Worm (Caenorhabditis elegans) whole organism, L4 larva: ENCODE results near the gene C34F11.5.

ENCODE experiments used
- ZK337.2 ChIP-seq: fragments of 200-800 bp; sonication (Bioruptor generic); IDR thresholded peaks from 2 replicates; pipeline ENCODE4 v1.3.6; 2022; ENCODE audit warnings: missing genetic modification reagents, missing genetic modification characterization, missing compliant biosample characterization
- ZK546.5 ChIP-seq, 2 experiments: sonication (generic microtip); optimal IDR thresholded peaks; 2 replicates each; lab custom pipeline; 2017; ENCODE audit warnings: missing biosample characterization in 2 of 2, missing genetic modification characterization in 2 of 2
- aha-1 ChIP-seq: fragments of 150-350 bp; peaks from one replicate; lab custom pipeline; 2014; ENCODE audit warnings: missing biosample characterization, missing genetic modification characterization
- arid-1 ChIP-seq: fragments of 200-800 bp; sonication (Bioruptor generic); conservative IDR thresholded peaks from 2 replicates; pipeline ENCODE4 v1.3.6; 2022; ENCODE audit warnings: missing genetic modification reagents, missing genetic modification characterization, missing compliant biosample characterization
- ceh-62 ChIP-seq: sonication (generic microtip); optimal IDR thresholded peaks from 2 replicates; lab custom pipeline; 2017; ENCODE audit warnings: missing biosample characterization, missing genetic modification characterization
- ceh-82 ChIP-seq: sonication (generic microtip); optimal IDR thresholded peaks from 2 replicates; lab custom pipeline; 2017; ENCODE audit warnings: missing biosample characterization, missing genetic modification characterization
- daf-16 ChIP-seq, 3 experiments: sonication (generic microtip); optimal IDR thresholded peaks; 2 replicates each; lab custom pipeline; 2016 to 2017; ENCODE audit warnings: missing genetic modification characterization in 3 of 3, missing genetic modification reagents in 3 of 3, mild to moderate bottlenecking in 2 of 3, missing compliant biosample characterization in 2 of 3, missing biosample characterization in 1 of 3, moderate library complexity in 1 of 3
- dmd-6 ChIP-seq: fragments of 200-800 bp; sonication (Bioruptor generic); IDR thresholded peaks from 2 replicates; pipeline ENCODE4 v1.3.6; 2022; ENCODE audit warnings: missing genetic modification reagents, missing genetic modification characterization, missing compliant biosample characterization
- dmd-9 ChIP-seq: fragments of 200-800 bp; sonication (Bioruptor generic); IDR thresholded peaks from 2 replicates; pipeline ENCODE4 v1.3.6; 2022; ENCODE audit warnings: missing genetic modification reagents, missing genetic modification characterization, missing compliant biosample characterization
- duxl-1 ChIP-seq: sonication (generic microtip); optimal IDR thresholded peaks from 2 replicates; lab custom pipeline; 2016; ENCODE audit warnings: mild to moderate bottlenecking, missing genetic modification characterization, moderate library complexity, missing compliant biosample characterization; ENCODE audit not compliant: poor library complexity
- dve-1 ChIP-seq: sonication (generic microtip); optimal IDR thresholded peaks from 2 replicates; lab custom pipeline; 2017; ENCODE audit warnings: antibody characterized with exemption, mild to moderate bottlenecking, missing genetic modification characterization, missing compliant biosample characterization; ENCODE audit not compliant: insufficient read depth
- egl-27 ChIP-seq: sonication (generic microtip); optimal IDR thresholded peaks from 3 replicates; lab custom pipeline; 2017; ENCODE audit warnings: missing biosample characterization, missing genetic modification reagents, missing genetic modification characterization
- hlh-11 ChIP-seq: fragments of 200-800 bp; sonication (Bioruptor generic); optimal IDR thresholded peaks from 2 replicates; lab custom pipeline; 2018; ENCODE audit warnings: mild to moderate bottlenecking, missing genetic modification characterization, missing compliant biosample characterization
- hmg-1.1 ChIP-seq: fragments of 200-800 bp; sonication (Bioruptor generic); IDR thresholded peaks from 2 replicates; pipeline ENCODE4 v1.3.6; 2022; ENCODE audit warnings: missing genetic modification reagents, missing genetic modification characterization, missing compliant biosample characterization
- jun-1 ChIP-seq: fragments of 150-350 bp; optimal IDR thresholded peaks from 2 replicates; lab custom pipeline; 2014; ENCODE audit warnings: missing biosample characterization, missing genetic modification reagents, missing genetic modification characterization
- lim-7 ChIP-seq: fragments of 200-800 bp; sonication (Bioruptor generic); IDR thresholded peaks from 2 replicates; pipeline ENCODE4 v1.3.6; 2022; ENCODE audit warnings: missing genetic modification characterization, missing compliant biosample characterization
- lin-1 ChIP-seq: fragments of 200-800 bp; sonication (Bioruptor generic); IDR thresholded peaks from 2 replicates; pipeline ENCODE4 v1.3.6; 2022; ENCODE audit warnings: missing genetic modification reagents, missing genetic modification characterization, missing compliant biosample characterization
- lin-38 ChIP-seq: fragments of 200-800 bp; sonication (Bioruptor generic); IDR thresholded peaks from 2 replicates; pipeline ENCODE4 v1.3.6; 2022; ENCODE audit warnings: missing genetic modification reagents, missing genetic modification characterization, missing compliant biosample characterization
- lin-39 ChIP-seq: fragments of 150-350 bp; optimal IDR thresholded peaks from 2 replicates; lab custom pipeline; 2014; ENCODE audit warnings: missing biosample characterization, missing genetic modification reagents, missing genetic modification characterization
- lsy-2 ChIP-seq, 2 experiments: fragments of 150-350 bp in 1 of 2; sonication (generic microtip) in 1 of 2; optimal IDR thresholded peaks; 2 replicates each; lab custom pipeline; 2014 to 2017; ENCODE audit warnings: missing biosample characterization in 2 of 2, missing genetic modification characterization in 2 of 2
- madf-5 ChIP-seq, 2 experiments: fragments of 200-800 bp; sonication (Bioruptor generic); IDR thresholded peaks; 2 replicates each; pipeline ENCODE4 v1.3.6; 2022; ENCODE audit warnings: missing compliant biosample characterization in 2 of 2, missing genetic modification characterization in 2 of 2
- mdt-29 ChIP-seq: fragments of 200-800 bp; sonication (Bioruptor generic); IDR thresholded peaks from 2 replicates; pipeline ENCODE4 v1.3.6; 2022; ENCODE audit warnings: missing genetic modification reagents, missing genetic modification characterization, missing compliant biosample characterization
- nhr-237 ChIP-seq: sonication (generic microtip); optimal IDR thresholded peaks from 2 replicates; lab custom pipeline; 2017; ENCODE audit warnings: missing biosample characterization, missing genetic modification characterization
- nhr-28 ChIP-seq: fragments of 150-350 bp; optimal IDR thresholded peaks from 2 replicates; lab custom pipeline; 2014; ENCODE audit warnings: missing biosample characterization, missing genetic modification characterization
- nhr-42 ChIP-seq: fragments of 200-800 bp; sonication (Bioruptor generic); IDR thresholded peaks from 2 replicates; pipeline ENCODE4 v1.3.6; 2022; ENCODE audit warnings: missing genetic modification characterization, missing compliant biosample characterization
- nhr-6 ChIP-seq: fragments of 150-350 bp; optimal IDR thresholded peaks from 2 replicates; lab custom pipeline; 2014; ENCODE audit warnings: missing biosample characterization, missing genetic modification characterization
- nhr-77 ChIP-seq: fragments of 150-350 bp; optimal IDR thresholded peaks from 2 replicates; lab custom pipeline; 2014; ENCODE audit warnings: missing biosample characterization, missing genetic modification characterization
- pha-4 ChIP-seq, 2 experiments: fragments of 150-350 bp in 1 of 2; fragments of 200-800 bp in 1 of 2; sonication (Bioruptor generic) in 1 of 2; IDR thresholded peaks in 1 of 2; optimal IDR thresholded peaks in 1 of 2; 2 replicates each; pipeline versions ENCODE4 v1.3.6 to Lab custom; 2014 to 2022; ENCODE audit warnings: missing genetic modification characterization in 2 of 2, missing genetic modification reagents in 2 of 2, missing biosample characterization in 1 of 2, missing compliant biosample characterization in 1 of 2
- php-3 ChIP-seq: fragments of 200-800 bp; sonication (Bioruptor generic); IDR thresholded peaks from 2 replicates; pipeline ENCODE4 v1.3.6; 2022; ENCODE audit warnings: missing genetic modification reagents, missing genetic modification characterization, missing compliant biosample characterization
- pqm-1 ChIP-seq: sonication (generic microtip); optimal IDR thresholded peaks from 2 replicates; lab custom pipeline; 2017; ENCODE audit warnings: missing biosample characterization, missing genetic modification characterization
- rbr-2 ChIP-seq: sonication (generic microtip); optimal IDR thresholded peaks from 2 replicates; lab custom pipeline; 2016; ENCODE audit warnings: missing genotype, missing genetic modification characterization, missing compliant biosample characterization
- snpc-4 ChIP-seq: fragments of 150-350 bp; optimal IDR thresholded peaks from 2 replicates; lab custom pipeline; 2014; ENCODE audit warnings: missing biosample characterization, missing genetic modification characterization
- spr-3 ChIP-seq: fragments of 200-800 bp; sonication (Bioruptor generic); optimal IDR thresholded peaks from 2 replicates; lab custom pipeline; 2018; ENCODE audit warnings: mild to moderate bottlenecking, missing genetic modification characterization, missing compliant biosample characterization
- unc-130 ChIP-seq: sonication (generic microtip); optimal IDR thresholded peaks from 2 replicates; lab custom pipeline; 2016; ENCODE audit warnings: missing genetic modification reagents, missing genetic modification characterization, missing compliant biosample characterization
- zip-2 ChIP-seq: fragments of 150-350 bp; optimal IDR thresholded peaks from 2 replicates; lab custom pipeline; 2014; ENCODE audit warnings: missing biosample characterization, missing genetic modification characterization
- ztf-11 ChIP-seq: fragments of 150-350 bp; optimal IDR thresholded peaks from 2 replicates; lab custom pipeline; 2014; ENCODE audit warnings: missing biosample characterization, missing genetic modification characterization
- ztf-7 ChIP-seq: fragments of 150-350 bp; optimal IDR thresholded peaks from 2 replicates; lab custom pipeline; 2014; ENCODE audit warnings: missing biosample characterization, missing genetic modification characterization

The C34F11.5 gene

ce11 chrII:5187934-5188333 lies 7.7 kb upstream of the C34F11.5 start:
- TF ChIP-seq duxl-1, result no peak
- peak; percentile 37 for TF ChIP-seq aha-1 (tag; lab: Kevin White, UChicago)
- TF ChIP-seq ztf-11 (tag; lab: Kevin White, UChicago), result no peak
- peak; percentile 81 for TF ChIP-seq lin-38 (GFP tag; lab: Robert Waterston, UW)
- TF ChIP-seq dve-1, result no peak
- TF ChIP-seq madf-5 (GFP tag; IDR thresholded peaks at IDR 0.05; lab: Robert Waterston, UW), result no peak
- TF ChIP-seq daf-16 (GFP tag; optimal IDR thresholded peaks at IDR 0.05; lab: Kevin White, UChicago), result no peak
- no peak for TF ChIP-seq daf-16 (tag; optimal IDR thresholded peaks at IDR 0.05; lab: Kevin White, UChicago)
- TF ChIP-seq nhr-6 (tag; lab: Kevin White, UChicago), result no peak
- no peak for TF ChIP-seq lin-1 (GFP tag; lab: Robert Waterston, UW)

ce11 chrII:5191766-5192165 lies 3.8 kb upstream of the C34F11.5 start:
- no peak for TF ChIP-seq ZK337.2 (GFP tag; lab: Robert Waterston, UW)
- TF ChIP-seq nhr-42 (GFP tag; lab: Robert Waterston, UW), result no peak
- peak; percentile 67 for TF ChIP-seq hlh-11 (tag; lab: Kevin White, UChicago)
- peak; percentile 40 for TF ChIP-seq aha-1 (tag; lab: Kevin White, UChicago)
- peak; percentile 47; the same call in 1 of the 2 replicates for TF ChIP-seq php-3 (GFP tag; lab: Robert Waterston, UW)
- TF ChIP-seq nhr-77, result peak; percentile 60
- peak; percentile 98 for TF ChIP-seq pqm-1
- TF ChIP-seq dve-1, result peak; percentile 74
- peak; percentile 65 for TF ChIP-seq dmd-6 (GFP tag; lab: Robert Waterston, UW)
- peak; percentile 81 for TF ChIP-seq nhr-28 (tag; lab: Kevin White, UChicago)
- TF ChIP-seq mdt-29, result no peak
- TF ChIP-seq lsy-2 (tag; optimal IDR thresholded peaks at IDR 0.05; lab: Kevin White, UChicago), result no peak
- no peak for TF ChIP-seq nhr-237 (tag; lab: Kevin White, UChicago)
- TF ChIP-seq snpc-4 (tag; lab: Kevin White, UChicago), result no peak
- no peak for TF ChIP-seq ceh-62 (tag; lab: Kevin White, UChicago)
- TF ChIP-seq pha-4 (GFP tag; IDR thresholded peaks at IDR 0.05; lab: Robert Waterston, UW), result no peak
- no peak for TF ChIP-seq pha-4 (tag; optimal IDR thresholded peaks at IDR 0.05; lab: Kevin White, UChicago)
- TF ChIP-seq unc-130, result no peak
- peak; percentile 18 for TF ChIP-seq jun-1 (tag; lab: Kevin White, UChicago)
- TF ChIP-seq daf-16 (GFP tag; optimal IDR thresholded peaks at IDR 0.05; lab: Kevin White, UChicago), result no peak
- TF ChIP-seq daf-16 (tag; optimal IDR thresholded peaks at IDR 0.05; lab: Kevin White, UChicago), result peak; percentile 69
- TF ChIP-seq spr-3 (GFP tag; lab: Kevin White, UChicago), result no peak
- no peak for TF ChIP-seq ceh-82
- TF ChIP-seq rbr-2 (tag; lab: Kevin White, UChicago), result no peak
- no peak for TF ChIP-seq dmd-9

ce11 chrII:5194066-5194465 lies 1.5 kb upstream of the C34F11.5 start, which contains the start of gene msp-49:
TSS of gene msp-49 (plus strand) at chrII:5194366.
- TF ChIP-seq spr-3 (GFP tag; lab: Kevin White, UChicago), result no peak
- no peak for TF ChIP-seq unc-130
- TF ChIP-seq lin-39 (tag; lab: Kevin White, UChicago), result no peak
- TF ChIP-seq lim-7 (GFP tag; lab: Robert Waterston, UW), result no peak
- no peak for TF ChIP-seq nhr-77
- no peak for TF ChIP-seq egl-27 (tag; lab: Kevin White, UChicago)
- no peak for TF ChIP-seq zip-2
- no peak for TF ChIP-seq hmg-1.1 (GFP tag; lab: Robert Waterston, UW)
- TF ChIP-seq lin-1 (GFP tag; lab: Robert Waterston, UW), result no peak
- TF ChIP-seq arid-1 (GFP tag; lab: Robert Waterston, UW), result no peak
- no peak for TF ChIP-seq ZK546.5 (tag; optimal IDR thresholded peaks at IDR 0.05; lab: Kevin White, UChicago)
- TF ChIP-seq ztf-7 (tag; lab: Kevin White, UChicago), result no peak
